Fruit fly (Drosophila melanogaster) whole organism, pupa: ENCODE results near the gene TBC1D23.

Experiments used
- CG10348 ChIP-seq: fragments of 200-800 bp; sonication (Bioruptor generic); IDR thresholded peaks from 2 replicates; pipeline ENCODE4 v1.3.6; 2022; ENCODE audit warnings: missing biosample characterization, missing genetic modification characterization
- CG12605 ChIP-seq: fragments of 200-800 bp; sonication (Bioruptor generic); IDR thresholded peaks from 2 replicates; pipeline ENCODE4 v1.3.6; 2022; ENCODE audit warnings: missing biosample characterization, missing genetic modification characterization
- CG13204 ChIP-seq: fragments of 200-800 bp; sonication (Bioruptor generic); optimal IDR thresholded peaks from 2 replicates; lab custom pipeline; 2018; ENCODE audit warnings: missing biosample characterization, mild to moderate bottlenecking, missing genetic modification characterization, moderate library complexity
- CG14655 ChIP-seq: fragments of 200-800 bp; sonication (Bioruptor generic); optimal IDR thresholded peaks from 3 replicates; lab custom pipeline; 2017; ENCODE audit warnings: mild to moderate bottlenecking, missing biosample characterization, missing genetic modification reagents, missing genetic modification characterization
- CG15710 ChIP-seq: fragments of 200-800 bp; sonication (Bioruptor generic); optimal IDR thresholded peaks from 2 replicates; lab custom pipeline; 2018; ENCODE audit warnings: missing biosample characterization, mild to moderate bottlenecking, missing genetic modification characterization, moderate library complexity
- CG17806 ChIP-seq: fragments of 200-800 bp; sonication (Bioruptor generic); optimal IDR thresholded peaks from 2 replicates; lab custom pipeline; 2018; ENCODE audit warnings: missing biosample characterization, mild to moderate bottlenecking, missing genetic modification characterization, moderate library complexity
- CG32121 ChIP-seq: fragments of 200-800 bp; sonication (Bioruptor generic); IDR thresholded peaks from 2 replicates; pipeline ENCODE4 v1.3.6; 2022; ENCODE audit warnings: missing biosample characterization, missing genetic modification characterization
- CG34367 ChIP-seq: fragments of 200-800 bp; sonication (Bioruptor generic); optimal IDR thresholded peaks from 2 replicates; lab custom pipeline; 2018; ENCODE audit warnings: missing biosample characterization, mild to moderate bottlenecking, missing genetic modification characterization
- CG4496 ChIP-seq: fragments of 200-800 bp; sonication (Bioruptor generic); IDR thresholded peaks from 3 replicates; pipeline ENCODE4 v1.3.6; 2022; ENCODE audit warnings: missing biosample characterization, missing genetic modification characterization
- CG8159 ChIP-seq: fragments of 200-800 bp; sonication (Bioruptor generic); optimal IDR thresholded peaks from 3 replicates; lab custom pipeline; 2018; ENCODE audit warnings: missing biosample characterization, mild to moderate bottlenecking, missing genetic modification characterization, moderate library complexity
- CG8301 ChIP-seq: fragments of 200-800 bp; sonication (Bioruptor generic); optimal IDR thresholded peaks from 2 replicates; lab custom pipeline; 2018; ENCODE audit warnings: missing biosample characterization, mild to moderate bottlenecking, missing genetic modification characterization
- CG9948 ChIP-seq: fragments of 200-800 bp; sonication (Bioruptor generic); optimal IDR thresholded peaks from 2 replicates; lab custom pipeline; 2018; ENCODE audit warnings: missing biosample characterization, mild to moderate bottlenecking, missing genetic modification characterization, moderate library complexity
- D1 ChIP-seq: fragments of 200-800 bp; sonication (Bioruptor generic); optimal IDR thresholded peaks from 2 replicates; lab custom pipeline; 2018; ENCODE audit warnings: missing biosample characterization, mild to moderate bottlenecking, missing genetic modification characterization, moderate library complexity
- EcR ChIP-seq: fragments of 200-800 bp; sonication (Bioruptor generic); optimal IDR thresholded peaks from 3 replicates; lab custom pipeline; 2019; ENCODE audit warnings: missing biosample characterization, missing genetic modification characterization, mild to moderate bottlenecking, moderate library complexity, missing genetic modification reagents
- Ets98B ChIP-seq: fragments of 200-800 bp; sonication (Bioruptor generic); IDR thresholded peaks from 2 replicates; pipeline ENCODE4 v1.3.6; 2022; ENCODE audit warnings: missing biosample characterization, missing genetic modification characterization
- Pif1A ChIP-seq: fragments of 200-800 bp; sonication (Bioruptor generic); optimal IDR thresholded peaks from 3 replicates; lab custom pipeline; 2016; ENCODE audit warnings: missing biosample characterization, missing genetic modification characterization
- Pif1B ChIP-seq: fragments of 200-800 bp; sonication (Bioruptor generic); optimal IDR thresholded peaks from 3 replicates; lab custom pipeline; 2016; ENCODE audit warnings: missing biosample characterization, missing genetic modification characterization
- Snoo ChIP-seq: fragments of 200-800 bp; sonication (Bioruptor generic); optimal IDR thresholded peaks from 3 replicates; lab custom pipeline; 2017; ENCODE audit warnings: missing biosample characterization, mild to moderate bottlenecking, missing genetic modification characterization, inconsistent platforms
- fd96Ca ChIP-seq: fragments of 200-800 bp; sonication (Bioruptor generic); IDR thresholded peaks from 3 replicates; pipeline ENCODE4 v1.3.6; 2022; ENCODE audit warnings: missing biosample characterization, missing genetic modification characterization
- gl ChIP-seq: fragments of 200-800 bp; sonication (Bioruptor generic); optimal IDR thresholded peaks from 2 replicates; lab custom pipeline; 2018; ENCODE audit warnings: missing biosample characterization, mild to moderate bottlenecking, missing genetic modification characterization
- rn ChIP-seq: fragments of 200-800 bp; sonication (Bioruptor generic); IDR thresholded peaks from 2 replicates; pipeline ENCODE4 v1.3.6; 2022; ENCODE audit warnings: missing biosample characterization, missing genetic modification characterization

The TBC1D23 gene

DNA sequence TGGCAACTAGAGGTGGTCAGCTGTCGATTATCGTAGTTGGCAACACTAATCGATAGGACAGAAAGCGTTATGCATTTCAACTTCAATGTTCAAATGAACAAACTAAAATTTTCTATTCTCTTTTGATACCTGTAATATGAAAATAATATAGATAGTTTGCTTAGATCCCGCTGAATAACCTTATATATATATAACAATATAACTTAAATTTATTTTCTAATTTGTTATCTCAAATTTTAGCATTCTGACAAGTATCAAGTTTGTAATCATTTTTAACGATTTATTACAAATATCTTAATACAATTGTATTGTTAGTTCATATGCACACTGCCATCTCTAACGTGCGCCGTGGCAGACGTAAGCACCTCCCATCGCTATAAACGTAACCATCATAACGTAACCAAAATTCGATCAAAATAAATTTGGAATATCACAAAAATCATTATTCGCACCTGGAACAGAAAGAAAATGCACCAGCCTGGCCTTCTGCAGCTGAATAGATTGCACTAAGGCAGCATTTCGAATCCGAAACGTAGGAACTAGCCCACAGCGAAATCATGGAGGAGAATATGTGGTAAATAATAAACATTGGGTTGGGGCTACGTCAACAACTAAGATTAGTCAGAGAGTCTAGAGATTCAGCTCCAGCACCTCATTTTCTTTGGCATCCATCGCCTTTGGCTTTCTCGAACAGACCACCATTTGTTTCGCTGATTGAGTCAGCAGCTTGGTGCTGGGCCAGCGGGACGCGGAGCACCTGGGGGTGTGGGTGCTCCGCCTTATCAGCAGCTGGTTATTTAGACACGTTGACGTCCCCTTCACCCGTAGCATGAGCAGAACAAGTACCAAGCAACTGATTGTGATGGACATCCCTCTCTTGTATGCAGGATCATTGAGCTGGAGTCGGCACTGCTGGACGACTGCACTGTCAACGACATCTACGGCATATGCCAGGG is at the start of gene TBC1D23, which contains the start of gene Pino:
Gene TBC1D23, plus strand, starts transcription at position 385 of the 956 bp plus-strand sequence.
Gene Pino, minus strand, starts transcription at position 22 of the 956 bp plus-strand sequence.
- TF ChIP-seq CG32121 (GFP tag; lab: Robert Waterston, UW) = peak; percentile 66
- peak; percentile 69 for TF ChIP-seq CG15710 (tag; lab: Kevin White, UChicago)
- 0 out of 2 replicates have a peak, but pooled peaks have one; percentile 18 for TF ChIP-seq rn (GFP tag; lab: Robert Waterston, UW)
- no peak for TF ChIP-seq Pif1A (GFP tag; lab: Kevin White, UChicago)
- TF ChIP-seq CG34367 = peak; percentile 59
- TF ChIP-seq CG8159 (tag; lab: Kevin White, UChicago) = peak; percentile 72
- TF ChIP-seq Pif1B = peak; percentile 48
- no peak for TF ChIP-seq CG13204 (GFP tag; lab: Kevin White, UChicago)
- TF ChIP-seq CG10348 (GFP tag; lab: Robert Waterston, UW) = no peak
- TF ChIP-seq Ets98B = peak; percentile 59
- no peak for TF ChIP-seq EcR (GFP tag; lab: Kevin White, UChicago)
- TF ChIP-seq CG17806 (tag; lab: Kevin White, UChicago) = peak; percentile 59
- peak; percentile 68 for TF ChIP-seq CG9948 (tag; lab: Kevin White, UChicago)
- TF ChIP-seq CG4496 (GFP tag; lab: Robert Waterston, UW) = peak; percentile 73
- TF ChIP-seq fd96Ca = peak; percentile 45; the same call in 1 of the 3 replicates
- peak; percentile 58 for TF ChIP-seq CG8301 (tag; lab: Kevin White, UChicago)
- 0 out of 2 replicates have a peak, but pooled peaks have one; percentile 18 for TF ChIP-seq CG12605 (GFP tag; lab: Robert Waterston, UW)
- peak; percentile 69 for TF ChIP-seq CG14655 (GFP tag; lab: Kevin White, UChicago)
- peak; percentile 47 for TF ChIP-seq Snoo (tag; lab: Kevin White, UChicago)

DNA sequence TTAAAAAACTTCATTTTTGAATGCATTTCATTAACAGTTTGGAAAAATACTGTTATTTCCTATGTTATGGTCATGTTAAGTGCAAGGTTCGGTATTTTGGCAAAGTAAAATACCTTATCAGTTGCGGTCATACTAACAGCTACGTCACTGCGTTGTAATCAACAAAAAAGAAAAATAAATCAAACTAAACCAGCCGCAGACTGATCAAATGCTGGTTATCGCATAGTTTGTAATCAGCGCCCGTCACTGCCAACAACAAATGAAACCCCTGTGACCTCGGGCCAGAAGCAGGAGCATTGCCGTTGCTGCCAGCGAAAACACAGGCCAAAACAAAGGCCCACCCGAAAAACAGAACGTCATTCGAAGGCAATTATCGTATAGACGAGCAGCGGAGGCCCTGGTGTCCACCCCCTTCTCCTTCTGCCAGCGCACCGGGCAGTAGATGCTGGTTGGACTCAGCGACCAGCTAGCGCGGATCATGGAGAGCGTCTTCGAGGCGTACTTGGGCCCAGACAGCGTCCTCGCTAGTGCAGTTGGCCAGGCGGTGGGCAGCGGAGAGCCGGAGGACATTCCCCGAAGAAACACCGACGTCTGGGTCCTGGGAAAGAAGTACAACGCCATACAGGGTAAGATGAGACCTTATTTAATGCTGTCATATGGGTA is 48.2 kb upstream of the TBC1D23 start, which contains the start of gene Atg4a:
Gene Atg4a, plus strand, starts transcription at position 110 of the 663 bp plus-strand sequence.
- TF ChIP-seq Snoo (tag; lab: Kevin White, UChicago) (no peak), CG13204 (GFP tag; lab: Kevin White, UChicago) (no peak), CG4496 (GFP tag; lab: Robert Waterston, UW) (no peak; the same call in 2 of the 3 replicates), Ets98B (no peak), CG10348 (GFP tag; lab: Robert Waterston, UW) (no peak), EcR (GFP tag; lab: Kevin White, UChicago) (peak; percentile 29), CG9948 (tag; lab: Kevin White, UChicago) (no peak), fd96Ca (peak; percentile 54; the same call in 2 of the 3 replicates), CG34367 (no peak), CG12605 (GFP tag; lab: Robert Waterston, UW) (peak; percentile 66; the same call in 1 of the 2 replicates), CG8159 (tag; lab: Kevin White, UChicago) (peak; percentile 32), CG32121 (GFP tag; lab: Robert Waterston, UW) (peak; percentile 26; the same call in 1 of the 2 replicates), Pif1A (GFP tag; lab: Kevin White, UChicago) (no peak), CG17806 (tag; lab: Kevin White, UChicago) (no peak), D1 (tag; lab: Kevin White, UChicago) (no peak), Pif1B (no peak), CG14655 (GFP tag; lab: Kevin White, UChicago) (no peak), gl (tag; lab: Kevin White, UChicago) (peak; percentile 60), rn (GFP tag; lab: Robert Waterston, UW) (no peak), CG8301 (tag; lab: Kevin White, UChicago) (no peak), CG15710 (tag; lab: Kevin White, UChicago) (no peak)

dm6 chr2L:1082668-1083067 is 46.4 kb upstream of the TBC1D23 start:
- peak; percentile 14 for TF ChIP-seq CG13204 (GFP tag; lab: Kevin White, UChicago)
- no peak for TF ChIP-seq Pif1B
- no peak for TF ChIP-seq CG12605 (GFP tag; lab: Robert Waterston, UW)

dm6 chr2L:1086312-1086906 is 42.7 kb upstream of the TBC1D23 start:
- TF ChIP-seq CG8301 (tag; lab: Kevin White, UChicago) (no peak), CG15710 (tag; lab: Kevin White, UChicago) (peak; percentile 20), CG10348 (GFP tag; lab: Robert Waterston, UW) (no peak), D1 (tag; lab: Kevin White, UChicago) (no peak), Snoo (tag; lab: Kevin White, UChicago) (no peak), EcR (GFP tag; lab: Kevin White, UChicago) (no peak), CG4496 (GFP tag; lab: Robert Waterston, UW) (peak; percentile 54; the same call in 2 of the 3 replicates), CG12605 (GFP tag; lab: Robert Waterston, UW) (0 out of 2 replicates have a peak, but pooled peaks have one; percentile 27), CG34367 (no peak), rn (GFP tag; lab: Robert Waterston, UW) (no peak), Pif1B (no peak), CG17806 (tag; lab: Kevin White, UChicago) (peak; percentile 23), CG13204 (GFP tag; lab: Kevin White, UChicago) (no peak), Pif1A (GFP tag; lab: Kevin White, UChicago) (no peak), fd96Ca (peak; percentile 60; the same call in 2 of the 3 replicates), CG8159 (tag; lab: Kevin White, UChicago) (peak; percentile 30), CG32121 (GFP tag; lab: Robert Waterston, UW) (no peak), CG9948 (tag; lab: Kevin White, UChicago) (peak; percentile 14), Ets98B (peak; percentile 52), CG14655 (GFP tag; lab: Kevin White, UChicago) (no peak), gl (tag; lab: Kevin White, UChicago) (no peak)
- TF ChIP-seq, all 21 proteins: peak for 8
